Fruit fly (Drosophila melanogaster): Measurements from ENCODE around the gene Edg84A.

Gene Edg84A

dm6 chr3R:6659941-6660340 is 24.3 kb upstream of the Edg84A start, which contains the start of gene agt (continued):
- TF ChIP-seq al (GFP tag; IDR thresholded peaks at IDR 0.05) (no peak), dan (GFP tag; IDR thresholded peaks at IDR 0.05) (no peak), wdn (GFP tag; IDR thresholded peaks at IDR 0.05) (no peak), sob (GFP tag; IDR thresholded peaks at IDR 0.05) (no peak), zen (tag; optimal IDR thresholded peaks at IDR 0.05) (peak; percentile 76), CG3726 (GFP tag; IDR thresholded peaks at IDR 0.05) (no peak), hth (optimal IDR thresholded peaks at IDR 0.05) (no peak), CG31365 (tag; optimal IDR thresholded peaks at IDR 0.05) (no peak), CG34376 (GFP tag; optimal IDR thresholded peaks at IDR 0.05) (no peak), CG15479 (GFP tag; optimal IDR thresholded peaks at IDR 0.05) (no peak), B-H1 (GFP tag; IDR thresholded peaks at IDR 0.05) (no peak), CG1602 (GFP tag; optimal IDR thresholded peaks at IDR 0.05) (no peak), CG17186 (GFP tag; optimal IDR thresholded peaks at IDR 0.05) (peak; percentile 2), shn (GFP tag; optimal IDR thresholded peaks at IDR 0.05) (no peak), btn (GFP tag; optimal IDR thresholded peaks at IDR 0.05) (no peak), Vsx1 (GFP tag; optimal IDR thresholded peaks at IDR 0.05) (no peak), NC2α (GFP tag; optimal IDR thresholded peaks at IDR 0.05) (no peak), disco-r (GFP tag; optimal IDR thresholded peaks at IDR 0.05) (no peak), zf30C (GFP tag; optimal IDR thresholded peaks at IDR 0.05) (no peak), klu (GFP tag; IDR thresholded peaks at IDR 0.05) (no peak), CG11093 (GFP tag; IDR thresholded peaks at IDR 0.05) (no peak), CG10565 (GFP tag; optimal IDR thresholded peaks at IDR 0.05) (no peak), Lpt (GFP tag; optimal IDR thresholded peaks at IDR 0.05) (no peak), Dref (GFP tag; IDR thresholded peaks at IDR 0.05) (no peak), vnd (GFP tag; IDR thresholded peaks at IDR 0.05; ENCODE audit: partially characterized antibody) (no peak), zfh2 (GFP tag; optimal IDR thresholded peaks at IDR 0.05) (no peak), ranshi (GFP tag; IDR thresholded peaks at IDR 0.05) (no peak), CG18476 (GFP tag; optimal IDR thresholded peaks at IDR 0.05) (no peak), CG11247 (GFP tag; IDR thresholded peaks at IDR 0.05) (no peak), CG10979 (tag; optimal IDR thresholded peaks at IDR 0.05) (peak; percentile 14), cato (GFP tag; optimal IDR thresholded peaks at IDR 0.05; ENCODE audit: borderline replicate concordance) (no peak), CG17359 (tag; optimal IDR thresholded peaks at IDR 0.05) (no peak), CG12104 (GFP tag; optimal IDR thresholded peaks at IDR 0.05) (no peak), esg (GFP tag; conservative IDR thresholded peaks at IDR 0.05) (no peak), ase (GFP tag; IDR thresholded peaks at IDR 0.05) (no peak), CG8478 (optimal IDR thresholded peaks at IDR 0.05) (no peak), CG1529 (GFP tag; optimal IDR thresholded peaks at IDR 0.05) (no peak), ci (GFP tag; IDR thresholded peaks at IDR 0.05) (no peak), HLH4C (GFP tag; IDR thresholded peaks at IDR 0.05; ENCODE audit: partially characterized antibody) (no peak), kay (GFP tag; optimal IDR thresholded peaks at IDR 0.05) (no peak), gcm2 (GFP tag; optimal IDR thresholded peaks at IDR 0.05) (no peak), CG17385 (GFP tag; optimal IDR thresholded peaks at IDR 0.05) (no peak), cas (GFP tag; IDR thresholded peaks at IDR 0.05) (no peak), CG16779 (GFP tag; IDR thresholded peaks at IDR 0.05) (no peak), CG2129 (GFP tag; IDR thresholded peaks at IDR 0.05; ENCODE audit: partially characterized antibody) (no peak), CG17568 (GFP tag; optimal IDR thresholded peaks at IDR 0.05) (no peak), Spps (tag; optimal IDR thresholded peaks at IDR 0.05) (no peak), CG5953 (GFP tag; IDR thresholded peaks at IDR 0.05) (no peak), Eip74EF (GFP tag; optimal IDR thresholded peaks at IDR 0.05) (no peak), Sin3A (optimal IDR thresholded peaks at IDR 0.05) (peak; percentile 4), slbo (GFP tag; IDR thresholded peaks at IDR 0.05) (peak; percentile 54; the same call in 1 of the 2 replicates), dmrt11E (tag; optimal IDR thresholded peaks at IDR 0.05) (no peak), CG3281 (GFP tag; optimal IDR thresholded peaks at IDR 0.05) (no peak), sr (GFP tag; IDR thresholded peaks at IDR 0.05) (no peak)

All from whole organism, embryonic.